Fruit fly (Drosophila melanogaster): ENCODE data around the gene AP-2sigma.

AP-2sigma gene

DNA sequence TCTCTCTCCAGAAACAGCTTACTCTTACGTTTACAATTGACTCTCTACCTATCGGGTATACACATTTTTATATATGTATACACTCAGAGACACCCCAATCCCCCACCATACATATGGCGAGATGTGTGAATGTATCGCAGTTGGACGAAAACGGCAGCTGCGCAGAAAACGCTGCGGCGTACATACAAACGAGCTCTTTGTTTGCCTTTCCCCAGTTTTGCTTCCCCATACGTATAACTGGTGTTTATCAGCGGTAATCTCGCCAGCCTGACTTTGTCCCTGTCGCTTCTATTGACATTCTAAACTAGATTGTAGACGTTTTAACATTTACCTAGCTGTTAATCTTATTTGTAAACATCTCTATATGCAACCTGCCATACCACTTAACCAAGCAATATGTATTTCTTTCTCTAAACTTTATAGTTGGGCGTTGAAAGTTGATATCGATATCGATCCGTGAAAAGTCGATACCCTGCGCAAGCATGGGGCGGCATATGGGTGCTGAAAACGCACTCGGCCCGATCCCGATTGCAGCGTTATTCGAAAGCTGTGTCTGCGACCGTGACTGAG lies 27.6 kb upstream of the AP-2sigma start (continued):
- TF ChIP-seq CG13775 (GFP tag; optimal IDR thresholded peaks at IDR 0.05) (peak; percentile 40), fu2 (GFP tag; optimal IDR thresholded peaks at IDR 0.05) (no peak), Atf6 (GFP tag; IDR thresholded peaks at IDR 0.05) (no peak), luna (GFP tag; optimal IDR thresholded peaks at IDR 0.05) (peak; percentile 66), CG9215 (GFP tag; IDR thresholded peaks at IDR 0.05) (no peak), CG4730 (GFP tag; IDR thresholded peaks at IDR 0.05) (no peak), cas (GFP tag; IDR thresholded peaks at IDR 0.05) (no peak), Sox100B (GFP tag; optimal IDR thresholded peaks at IDR 0.05) (peak; percentile 83), odd (GFP tag; optimal IDR thresholded peaks at IDR 0.05) (peak; percentile 88), Bdp1 (GFP tag; optimal IDR thresholded peaks at IDR 0.05) (peak; percentile 58), CHES-1-like (GFP tag; optimal IDR thresholded peaks at IDR 0.05) (peak; percentile 76), CG1647 (GFP tag; optimal IDR thresholded peaks at IDR 0.05) (peak; percentile 69), CG11456 (GFP tag; IDR thresholded peaks at IDR 0.05) (no peak), CG8944 (GFP tag; optimal IDR thresholded peaks at IDR 0.05) (peak; percentile 2), CG15479 (GFP tag; optimal IDR thresholded peaks at IDR 0.05) (peak; percentile 10), CG34376 (GFP tag; optimal IDR thresholded peaks at IDR 0.05) (peak; percentile 91), emc (GFP tag; optimal IDR thresholded peaks at IDR 0.05) (peak; percentile 33), Xbp1 (GFP tag; optimal IDR thresholded peaks at IDR 0.05) (no peak), H15 (GFP tag; IDR thresholded peaks at IDR 0.05) (no peak), sima (GFP tag; optimal IDR thresholded peaks at IDR 0.05) (peak; percentile 62), sc (optimal IDR thresholded peaks at IDR 0.05) (no peak), sc (GFP tag; optimal IDR thresholded peaks at IDR 0.05) (peak; percentile 78), Dbx (GFP tag; IDR thresholded peaks at IDR 0.05) (no peak), CG18262 (tag; optimal IDR thresholded peaks at IDR 0.05) (peak; percentile 65), CG34224 (GFP tag; IDR thresholded peaks at IDR 0.05; ENCODE audit: partially characterized antibody) (no peak), CG8388 (GFP tag; optimal IDR thresholded peaks at IDR 0.05) (peak; percentile 60), CG9932 (GFP tag; IDR thresholded peaks at IDR 0.05) (no peak), lbe (GFP tag; optimal IDR thresholded peaks at IDR 0.05) (peak; percentile 76), CG10366 (GFP tag; IDR thresholded peaks at IDR 0.05) (no peak), shn (GFP tag; optimal IDR thresholded peaks at IDR 0.05) (peak; percentile 10), CG14860 (GFP tag; IDR thresholded peaks at IDR 0.05; ENCODE audit: partially characterized antibody) (no peak), slou (GFP tag; optimal IDR thresholded peaks at IDR 0.05) (peak; percentile 32), CG12104 (GFP tag; optimal IDR thresholded peaks at IDR 0.05) (peak; percentile 78), Jarid2 (GFP tag; optimal IDR thresholded peaks at IDR 0.05) (peak; percentile 62), Nf-YA (GFP tag; IDR thresholded peaks at IDR 0.05) (no peak), Dref (GFP tag; IDR thresholded peaks at IDR 0.05) (no peak), CG6683 (GFP tag; optimal IDR thresholded peaks at IDR 0.05) (peak; percentile 77), CG17361 (GFP tag; IDR thresholded peaks at IDR 0.05) (no peak), sob (GFP tag; IDR thresholded peaks at IDR 0.05) (no peak), Doc3 (GFP tag; IDR thresholded peaks at IDR 0.05; ENCODE audit: partially characterized antibody) (no peak), CG10321 (GFP tag; IDR thresholded peaks at IDR 0.05) (no peak), trh (GFP tag; optimal IDR thresholded peaks at IDR 0.05) (peak; percentile 8), H2.0 (GFP tag; IDR thresholded peaks at IDR 0.05) (no peak), row (GFP tag; IDR thresholded peaks at IDR 0.05) (no peak), al (GFP tag; IDR thresholded peaks at IDR 0.05) (no peak), Fer2 (tag; optimal IDR thresholded peaks at IDR 0.05) (peak; percentile 24), CG17328 (GFP tag; IDR thresholded peaks at IDR 0.05) (no peak), CG17359 (tag; optimal IDR thresholded peaks at IDR 0.05) (peak; percentile 87), CG42726 (GFP tag; IDR thresholded peaks at IDR 0.05; ENCODE audit: partially characterized antibody) (no peak), CG15601 (tag; optimal IDR thresholded peaks at IDR 0.05) (peak; percentile 90), Gsc (GFP tag; IDR thresholded peaks at IDR 0.05) (no peak), ash1 (GFP tag; optimal IDR thresholded peaks at IDR 0.05) (peak; percentile 60)
